Fruit fly (Drosophila melanogaster) whole organism, wandering third instar larva: ENCODE results near the gene CG11309.

Source experiments
- Abd-B ChIP-seq: fragments of >200 bp; optimal IDR thresholded peaks from 2 replicates; lab custom pipeline; 2017; ENCODE audit warnings: missing biosample characterization, missing genetic modification characterization
- CG32264 ChIP-seq: fragments of 200-800 bp; sonication (Bioruptor generic); optimal IDR thresholded peaks from 2 replicates; lab custom pipeline; 2016; ENCODE audit warnings: missing biosample characterization, missing genetic modification characterization
- CG9705 ChIP-seq: fragments of 200-800 bp; sonication (Bioruptor generic); optimal IDR thresholded peaks from 2 replicates; lab custom pipeline; 2018; ENCODE audit warnings: missing biosample characterization, mild to moderate bottlenecking, missing genetic modification characterization
- CrebA ChIP-seq: fragments of 200-800 bp; sonication (Bioruptor generic); optimal IDR thresholded peaks from 2 replicates; lab custom pipeline; 2016; ENCODE audit warnings: missing biosample characterization, mild to moderate bottlenecking, missing genetic modification characterization, borderline replicate concordance
- Dfd ChIP-seq: fragments of >200 bp; optimal IDR thresholded peaks from 2 replicates; lab custom pipeline; 2017; ENCODE audit warnings: missing biosample characterization, missing genetic modification characterization
- Dif ChIP-seq: fragments of 200-275, 200-300 bp; sonication (Bioruptor generic); optimal IDR thresholded peaks from 2 replicates; lab custom pipeline; 2018; ENCODE audit warnings: missing biosample characterization, missing genetic modification characterization; ENCODE audit not compliant: partially characterized antibody
- GATAd ChIP-seq: sonication (Bioruptor generic); optimal IDR thresholded peaks from 2 replicates; lab custom pipeline; 2016; ENCODE audit warnings: missing biosample characterization, missing genetic modification characterization
- Hnf4 ChIP-seq: fragments of 200-800 bp; sonication (Bioruptor generic); optimal IDR thresholded peaks from 2 replicates; lab custom pipeline; 2016; ENCODE audit warnings: missing biosample characterization, mild to moderate bottlenecking, missing genetic modification characterization
- Hr78 ChIP-seq: fragments of >200 bp; optimal IDR thresholded peaks from 2 replicates; lab custom pipeline; 2017; ENCODE audit warnings: missing biosample characterization, missing genetic modification characterization
- Hr83 ChIP-seq: fragments of 200-300 bp; sonication (Bioruptor generic); optimal IDR thresholded peaks from 2 replicates; lab custom pipeline; 2016; ENCODE audit warnings: missing biosample characterization, mild to moderate bottlenecking, missing genetic modification characterization, moderate library complexity; ENCODE audit not compliant: poor library complexity, severe bottlenecking
- Jra ChIP-seq: sonication (Bioruptor generic); optimal IDR thresholded peaks from 2 replicates; lab custom pipeline; 2016; ENCODE audit warnings: missing biosample characterization, missing genetic modification characterization
- Mio ChIP-seq: sonication (Bioruptor generic); optimal IDR thresholded peaks from 2 replicates; lab custom pipeline; 2016; ENCODE audit warnings: missing biosample characterization, missing genetic modification characterization
- Myc ChIP-seq: fragments of >200 bp; optimal IDR thresholded peaks from 2 replicates; lab custom pipeline; 2017
- N ChIP-seq: fragments of >200 bp; optimal IDR thresholded peaks from 2 replicates; lab custom pipeline; 2018; ENCODE audit warnings: missing biosample characterization, missing external identifiers, missing genetic modification characterization
- Rel ChIP-seq, 2 experiments: fragments of 200-800 bp; sonication (Bioruptor generic) in 1 of 2; optimal IDR thresholded peaks; 2 replicates in 1 of 2; 3 replicates in 1 of 2; lab custom pipeline; 2016 to 2019; ENCODE audit warnings: mild to moderate bottlenecking in 2 of 2, missing biosample characterization in 2 of 2, missing genetic modification characterization in 2 of 2, moderate library complexity in 1 of 2
- Sp1 ChIP-seq: fragments of 200-800 bp; sonication (Bioruptor generic); optimal IDR thresholded peaks from 3 replicates; lab custom pipeline; 2019; ENCODE audit warnings: missing biosample characterization, mild to moderate bottlenecking, missing genetic modification characterization, moderate library complexity
- Vsx2 ChIP-seq: fragments of 200-300, 225-300 bp; sonication (Bioruptor generic); optimal IDR thresholded peaks from 2 replicates; lab custom pipeline; 2018; ENCODE audit warnings: missing biosample characterization, missing genetic modification characterization; ENCODE audit not compliant: partially characterized antibody
- br ChIP-seq: fragments of 200-800 bp; sonication (Bioruptor generic); optimal IDR thresholded peaks from 2 replicates; lab custom pipeline; 2016; ENCODE audit warnings: missing biosample characterization, missing genetic modification characterization
- dl ChIP-seq, 2 experiments: fragments of 175-275, 200-275 bp in 1 of 2; fragments of 200-275 bp in 1 of 2; sonication (Bioruptor generic); optimal IDR thresholded peaks; lab custom pipeline; 2018; ENCODE audit warnings: mild to moderate bottlenecking in 2 of 2, missing biosample characterization in 2 of 2, missing genetic modification characterization in 2 of 2, moderate library complexity in 2 of 2; ENCODE audit not compliant: partially characterized antibody in 2 of 2, insufficient read depth in 1 of 2
- dsf ChIP-seq: sonication (Bioruptor generic); optimal IDR thresholded peaks from 2 replicates; lab custom pipeline; 2016; ENCODE audit warnings: missing biosample characterization, missing genetic modification characterization, borderline replicate concordance
- ey ChIP-seq: fragments of 200-800 bp; sonication (Bioruptor generic); optimal IDR thresholded peaks from 2 replicates; lab custom pipeline; 2016; ENCODE audit warnings: missing biosample characterization, missing genetic modification characterization
- foxo ChIP-seq, 2 experiments: fragments of 200-800 bp; sonication (Bioruptor generic); optimal IDR thresholded peaks; 2 replicates in 1 of 2; 3 replicates in 1 of 2; lab custom pipeline; 2016 to 2017; ENCODE audit warnings: missing biosample characterization in 2 of 2, missing genetic modification characterization in 2 of 2
- fru ChIP-seq: fragments of 200-800 bp; sonication (Bioruptor generic); optimal IDR thresholded peaks from 3 replicates; lab custom pipeline; 2016; ENCODE audit warnings: missing biosample characterization, mild to moderate bottlenecking, missing genetic modification characterization
- h ChIP-seq: fragments of 200-800 bp; sonication (Bioruptor generic); optimal IDR thresholded peaks from 3 replicates; lab custom pipeline; 2016; ENCODE audit warnings: missing biosample characterization, mild to moderate bottlenecking, missing genetic modification characterization
- jim ChIP-seq: fragments of 175-275, 200-325 bp; sonication (Bioruptor generic); optimal IDR thresholded peaks from 2 replicates; lab custom pipeline; 2016; ENCODE audit warnings: missing biosample characterization, mild to moderate bottlenecking, missing genetic modification characterization
- lola ChIP-seq: fragments of >200 bp; optimal IDR thresholded peaks from 2 replicates; lab custom pipeline; 2017; ENCODE audit warnings: missing biosample characterization, missing genetic modification characterization
- pan ChIP-seq: fragments of >200 bp; optimal IDR thresholded peaks from 2 replicates; lab custom pipeline; 2017
- rgr ChIP-seq: fragments of 200-800 bp; sonication (Bioruptor generic); optimal IDR thresholded peaks from 3 replicates; lab custom pipeline; 2016; ENCODE audit warnings: missing biosample characterization, mild to moderate bottlenecking, missing genetic modification characterization
- sage ChIP-seq: fragments of 200-800 bp; sonication (Bioruptor generic); optimal IDR thresholded peaks from 2 replicates; lab custom pipeline; 2016; ENCODE audit warnings: missing biosample characterization, mild to moderate bottlenecking, missing genetic modification characterization
- sv ChIP-seq: fragments of 200-800 bp; sonication (Bioruptor generic); optimal IDR thresholded peaks from 3 replicates; lab custom pipeline; 2016; ENCODE audit warnings: missing biosample characterization, missing genetic modification characterization
- usp ChIP-seq: fragments of >200 bp; optimal IDR thresholded peaks from 2 replicates; lab custom pipeline; 2017; ENCODE audit warnings: missing biosample characterization, missing genetic modification characterization
- woc ChIP-seq: sonication (Bioruptor generic); optimal IDR thresholded peaks from 2 replicates; lab custom pipeline; 2016; ENCODE audit warnings: missing biosample characterization, mild to moderate bottlenecking, missing genetic modification characterization

The CG11309 gene

dm6 chr3L:21284720-21285638, 19.5 kb downstream of the CG11309 start:
- TF ChIP-seq Rel (GFP tag; optimal IDR thresholded peaks at IDR 0.05; lab: Kevin White, UChicago) (no peak), Rel (tag; optimal IDR thresholded peaks at IDR 0.05; lab: Kevin White, UChicago) (peak; percentile 72), Sp1 (GFP tag; lab: Kevin White, UChicago) (no peak), Myc (lab: Kevin White, UChicago) (no peak)

dm6 chr3L:21283795-21284194, 20.7 kb downstream of the CG11309 start:
- no peak for TF ChIP-seq N (GFP tag; lab: Kevin White, UChicago)
- TF ChIP-seq Rel (GFP tag; optimal IDR thresholded peaks at IDR 0.05; lab: Kevin White, UChicago) = no peak
- TF ChIP-seq Rel (tag; optimal IDR thresholded peaks at IDR 0.05; lab: Kevin White, UChicago) = peak; percentile 33
- no peak for TF ChIP-seq sage (GFP tag; lab: Kevin White, UChicago)
- TF ChIP-seq fru = no peak
- TF ChIP-seq CG9705 (GFP tag; lab: Kevin White, UChicago) = no peak
- no peak for TF ChIP-seq Sp1 (GFP tag; lab: Kevin White, UChicago)
- TF ChIP-seq, all 38 proteins: peak for 1

- TF ChIP-seq Rel (GFP tag; optimal IDR thresholded peaks at IDR 0.05; lab: Kevin White, UChicago) = no peak
- TF ChIP-seq Rel (tag; optimal IDR thresholded peaks at IDR 0.05; lab: Kevin White, UChicago) = peak; percentile 22
- TF ChIP-seq Dif = no peak
Measured at dm6 chr3L:21282741-21283140, 21.7 kb downstream of the CG11309 start.

dm6 chr3L:21281706-21282105, 22.8 kb downstream of the CG11309 start:
- TF ChIP-seq Dif (no peak), woc (peak; percentile 19)

dm6 chr3L:21280996-21281691, 23.3 kb downstream of the CG11309 start, which contains the start of gene ppl:
Gene ppl (minus strand): TSS chr3L:21281506.
- no peak for TF ChIP-seq lola (GFP tag; lab: Kevin White, UChicago)
- no peak for TF ChIP-seq fru
- TF ChIP-seq Hnf4 (GFP tag; lab: Kevin White, UChicago) = peak; percentile 36
- no peak for TF ChIP-seq CrebA (GFP tag; lab: Kevin White, UChicago)
- no peak for TF ChIP-seq N (GFP tag; lab: Kevin White, UChicago)
- peak; percentile 25 for TF ChIP-seq Myc (lab: Kevin White, UChicago)
- no peak for TF ChIP-seq Rel (GFP tag; optimal IDR thresholded peaks at IDR 0.05; lab: Kevin White, UChicago)
- TF ChIP-seq Rel (tag; optimal IDR thresholded peaks at IDR 0.05; lab: Kevin White, UChicago) = peak; percentile 47
- no peak for TF ChIP-seq CG32264
- TF ChIP-seq GATAd = no peak
- no peak for TF ChIP-seq sage (GFP tag; lab: Kevin White, UChicago)
- TF ChIP-seq Mio (GFP tag; lab: Kevin White, UChicago) = no peak
- TF ChIP-seq h = peak; percentile 27
- TF ChIP-seq pan = no peak
- TF ChIP-seq Abd-B (GFP tag; lab: Kevin White, UChicago) = no peak
- no peak for TF ChIP-seq dl (GFP tag; optimal IDR thresholded peaks at IDR 0.05; lab: Kevin White, UChicago; ENCODE audit: insufficient read depth in 1 of 2, partially characterized antibody in 2 of 2)
- no peak for TF ChIP-seq Jra
- no peak for TF ChIP-seq dsf
- TF ChIP-seq Sp1 (GFP tag; lab: Kevin White, UChicago) = peak; percentile 7
- TF ChIP-seq rgr (GFP tag; lab: Kevin White, UChicago) = no peak
- no peak for TF ChIP-seq Vsx2 (GFP tag; lab: Kevin White, UChicago)
- TF ChIP-seq jim (GFP tag; lab: Kevin White, UChicago) = no peak
- no peak for TF ChIP-seq woc
- no peak for TF ChIP-seq ey
- TF ChIP-seq usp = no peak
- TF ChIP-seq Dfd (GFP tag; lab: Kevin White, UChicago) = no peak
- TF ChIP-seq Hr83 = no peak
- no peak for TF ChIP-seq Hr78 (GFP tag; lab: Kevin White, UChicago)
- TF ChIP-seq sv (GFP tag; lab: Kevin White, UChicago) = no peak
- peak in 1 of 2 experiments; percentile 10 for TF ChIP-seq foxo (GFP tag; optimal IDR thresholded peaks at IDR 0.05; lab: Kevin White, UChicago)
- no peak for TF ChIP-seq br
